Worm (Caenorhabditis elegans) whole organism, early embryonic: ENCODE results near the gene bus-1.

ENCODE experiments used
- aly-1 ChIP-seq: sonication (generic microtip); optimal IDR thresholded peaks from 2 replicates; lab custom pipeline; 2016; ENCODE audit warnings: missing genetic modification characterization, missing compliant biosample characterization
- ama-1 ChIP-seq: fragments of 150-350 bp; optimal IDR thresholded peaks from 2 replicates; lab custom pipeline; 2014
- ceh-36 ChIP-seq: sonication (generic microtip); optimal IDR thresholded peaks from 2 replicates; lab custom pipeline; 2016; ENCODE audit warnings: missing genetic modification characterization, inconsistent platforms, missing compliant biosample characterization
- flt-1 ChIP-seq: fragments of 200-800 bp; sonication (Bioruptor generic); IDR thresholded peaks from 2 replicates; pipeline ENCODE4 v1.3.6; 2022; ENCODE audit warnings: missing genetic modification characterization, missing compliant biosample characterization
- hmg-4 ChIP-seq: fragments of 200-800 bp; sonication (Bioruptor generic); optimal IDR thresholded peaks from 2 replicates; lab custom pipeline; 2018; ENCODE audit warnings: mild to moderate bottlenecking, missing genetic modification characterization, missing compliant biosample characterization
- hnd-1 ChIP-seq: sonication (generic microtip); optimal IDR thresholded peaks from 2 replicates; lab custom pipeline; 2016; ENCODE audit warnings: missing genetic modification characterization, missing compliant biosample characterization
- scrt-1 ChIP-seq: fragments of 200-800 bp; sonication (Bioruptor generic); IDR thresholded peaks from 2 replicates; pipeline ENCODE4 v1.3.6; 2022; ENCODE audit warnings: missing genetic modification characterization, missing compliant biosample characterization
- tbx-11 ChIP-seq: fragments of 200-800 bp; sonication (Bioruptor generic); IDR thresholded peaks from 2 replicates; pipeline ENCODE4 v1.3.6; 2022; ENCODE audit warnings: missing genetic modification characterization, missing compliant biosample characterization
- tra-4 ChIP-seq: sonication (generic microtip); optimal IDR thresholded peaks from 2 replicates; lab custom pipeline; 2017; ENCODE audit warnings: missing genetic modification characterization, missing compliant biosample characterization

DNA sequence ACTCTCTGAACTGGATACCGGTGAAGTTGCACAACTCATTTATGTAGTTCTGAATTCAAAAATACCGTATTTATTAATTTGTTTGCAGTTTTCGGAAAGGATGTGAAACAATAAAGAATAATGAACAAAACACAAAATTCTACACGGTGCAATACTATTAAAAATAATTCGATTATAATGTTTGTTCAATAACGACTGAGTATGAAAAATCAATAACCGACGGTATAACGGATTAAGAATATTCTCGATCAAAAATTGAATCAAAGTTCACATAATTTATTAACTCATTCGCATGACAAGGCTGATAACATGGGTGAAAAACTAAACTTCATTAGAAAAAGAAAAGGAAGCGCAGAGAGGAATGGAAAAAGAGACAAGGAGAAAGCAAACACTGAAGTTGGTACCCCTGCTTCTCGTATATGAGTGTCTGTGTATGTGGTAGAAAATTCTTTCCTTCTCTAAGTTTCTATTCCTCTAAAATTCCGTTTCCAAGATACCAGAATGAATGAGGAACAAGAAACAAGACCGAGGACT, 49.7 kb downstream of the bus-1 start, which contains the start of gene nhr-143:
- no peak for TF ChIP-seq ama-1 (lab: Kevin White, UChicago)
- TF ChIP-seq flt-1: no peak
- TF ChIP-seq tbx-11: no peak
- no peak for TF ChIP-seq ceh-36 (tag; lab: Kevin White, UChicago)
- no peak for TF ChIP-seq hmg-4
- no peak for TF ChIP-seq tra-4 (tag; lab: Kevin White, UChicago)
- TF ChIP-seq hnd-1 (tag; lab: Kevin White, UChicago): no peak
- TF ChIP-seq aly-1 (tag; lab: Kevin White, UChicago): no peak
- TF ChIP-seq scrt-1 (GFP tag; lab: Robert Waterston, UW): no peak
